Fruit fly (Drosophila melanogaster) Kc167 (cell line): ENCODE results near the gene lectin-30A.

Source experiments
- Myc ChIP-seq: fragments of >200 bp; optimal IDR thresholded peaks from 2 replicates; lab custom pipeline; 2017; ENCODE audit warnings: missing external identifiers
- insv ChIP-seq: fragments of >200 bp; optimal IDR thresholded peaks from 3 replicates; lab custom pipeline; 2018; ENCODE audit warnings: missing external identifiers
- psq ChIP-seq: fragments of >200 bp; optimal IDR thresholded peaks from 2 replicates; lab custom pipeline; 2017; ENCODE audit warnings: missing external identifiers
- ttk ChIP-seq: sonication (Bioruptor generic); optimal IDR thresholded peaks from 2 replicates; lab custom pipeline; 2017; ENCODE audit warnings: missing external identifiers

DNA sequence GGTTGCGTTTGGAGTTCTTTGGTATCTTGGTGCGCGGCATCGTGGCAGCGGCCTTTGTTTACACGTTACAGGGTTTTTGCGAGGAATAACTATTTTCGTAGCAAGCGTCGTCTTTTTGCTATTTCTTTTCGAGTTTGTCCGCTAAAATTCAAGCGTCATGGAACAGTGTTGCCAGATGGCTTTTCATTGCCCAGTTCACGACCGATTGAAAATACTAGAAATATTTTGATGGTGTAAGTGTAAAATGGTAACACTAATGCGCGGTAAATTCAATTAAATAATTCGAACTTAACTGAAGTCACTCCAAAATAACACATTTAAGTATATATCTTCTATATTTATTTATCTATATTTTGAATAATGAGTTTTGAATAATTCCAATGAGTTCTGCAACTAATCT is 1.7 kb downstream of the lectin-30A start, which contains the start of gene borr:
- TF ChIP-seq psq, result no peak
- no peak for TF ChIP-seq insv (lab: Kevin White, UChicago)
- no peak for TF ChIP-seq ttk
- TF ChIP-seq Myc (lab: Kevin White, UChicago), result no peak
